Worm (Caenorhabditis elegans) whole organism, L4 larva: Measurements from ENCODE around the gene str-45.

ENCODE experiments used
- nhr-77 ChIP-seq: fragments of 150-350 bp; optimal IDR thresholded peaks from 2 replicates; lab custom pipeline; 2014; ENCODE audit warnings: missing biosample characterization, missing genetic modification characterization
- pha-4 ChIP-seq, 2 experiments: fragments of 150-350 bp in 1 of 2; fragments of 200-800 bp in 1 of 2; sonication (Bioruptor generic) in 1 of 2; IDR thresholded peaks in 1 of 2; optimal IDR thresholded peaks in 1 of 2; 2 replicates each; pipeline versions ENCODE4 v1.3.6 to Lab custom; 2014 to 2022; ENCODE audit warnings: missing genetic modification characterization in 2 of 2, missing genetic modification reagents in 2 of 2, missing biosample characterization in 1 of 2, missing compliant biosample characterization in 1 of 2
- unc-39 ChIP-seq: sonication (generic microtip); optimal IDR thresholded peaks from 2 replicates; lab custom pipeline; 2017; ENCODE audit warnings: missing biosample characterization, missing genetic modification characterization

ce11 chrV:15132423-15132822 is 26.4 kb upstream of the str-45 start, which contains the start of gene str-171:
- TF ChIP-seq nhr-77 (tag; lab: Kevin White, UChicago), result no peak
- no peak for TF ChIP-seq unc-39
- TF ChIP-seq pha-4 (GFP tag; IDR thresholded peaks at IDR 0.05; lab: Robert Waterston, UW), result no peak
- no peak for TF ChIP-seq pha-4 (tag; optimal IDR thresholded peaks at IDR 0.05; lab: Kevin White, UChicago)
